Fruit fly (Drosophila melanogaster): Measurements from ENCODE around the gene SmB.

dm6 chr2L:10468388-10468787, 42.0 kb upstream of the SmB start:
- TF ChIP-seq Hr78 (GFP tag; optimal IDR thresholded peaks at IDR 0.05) = no peak
- TF ChIP-seq Sp1 (GFP tag; optimal IDR thresholded peaks at IDR 0.05) = no peak
- peak in 1 of 2 experiments; percentile 45 for TF ChIP-seq foxo (GFP tag; optimal IDR thresholded peaks at IDR 0.05)
- TF ChIP-seq rgr (GFP tag; optimal IDR thresholded peaks at IDR 0.05) = peak; percentile 36
- peak; percentile 55 for TF ChIP-seq h (GFP tag; optimal IDR thresholded peaks at IDR 0.05)
- no peak for TF ChIP-seq Hr83 (GFP tag; optimal IDR thresholded peaks at IDR 0.05; ENCODE audit: poor library complexity, severe bottlenecking)
- no peak for TF ChIP-seq Dif (GFP tag; optimal IDR thresholded peaks at IDR 0.05; ENCODE audit: partially characterized antibody)

All from whole organism, wandering third instar larva.